Worm (Caenorhabditis elegans): ENCODE results near the gene F56C3.10.

- TF ChIP-seq egl-27 (tag; optimal IDR thresholded peaks at IDR 0.05) (no peak), ces-1 (GFP tag; optimal IDR thresholded peaks at IDR 0.05) (no peak), lsy-2 (tag; optimal IDR thresholded peaks at IDR 0.05) (no peak), nhr-237 (tag; optimal IDR thresholded peaks at IDR 0.05) (no peak), lin-39 (tag; optimal IDR thresholded peaks at IDR 0.05) (no peak)
Measured at ce11 chrX:1370736-1371281, 10.7 kb downstream of the F56C3.10 start, which contains the start of gene F56C3.7.

Data from whole organism, L1 larva.